Fruit fly (Drosophila melanogaster) whole organism, embryonic: Measurements from ENCODE around the gene GIIIspla2.

Experiments
- Bteb2 ChIP-seq: fragments of 200-800 bp; sonication (Bioruptor generic); optimal IDR thresholded peaks from 2 replicates; lab custom pipeline; 2016; ENCODE audit warnings: missing biosample characterization, missing genetic modification characterization
- CG10209 ChIP-seq: fragments of 200-800 bp; sonication (Bioruptor generic); optimal IDR thresholded peaks from 3 replicates; lab custom pipeline; 2017; ENCODE audit warnings: missing biosample characterization, mild to moderate bottlenecking, missing genetic modification characterization, missing genetic modification reagents
- CG10366 ChIP-seq: fragments of 200-800 bp; sonication (Bioruptor generic); IDR thresholded peaks from 2 replicates; pipeline ENCODE4 v1.3.6; 2022; ENCODE audit warnings: missing biosample characterization, missing genetic modification characterization
- CG10431 ChIP-seq: fragments of 200-800 bp; sonication (Bioruptor generic); optimal IDR thresholded peaks from 3 replicates; lab custom pipeline; 2018; ENCODE audit warnings: missing biosample characterization, mild to moderate bottlenecking, missing genetic modification characterization
- CG10462 ChIP-seq: fragments of 200-800 bp; sonication (Bioruptor generic); optimal IDR thresholded peaks from 2 replicates; lab custom pipeline; 2016; ENCODE audit warnings: missing biosample characterization, missing genetic modification characterization
- CG11085 ChIP-seq: fragments of 200-800 bp; sonication (Bioruptor generic); IDR thresholded peaks from 2 replicates; pipeline ENCODE4 v1.3.6; 2022; ENCODE audit warnings: missing biosample characterization, missing genetic modification characterization
- CG11696 ChIP-seq: fragments of 200-800 bp; sonication (Bioruptor generic); IDR thresholded peaks from 2 replicates; pipeline ENCODE4 v1.3.6; 2022; ENCODE audit warnings: missing biosample characterization, missing genetic modification characterization
- CG12236 ChIP-seq: fragments of 200-800 bp; sonication (Bioruptor generic); optimal IDR thresholded peaks from 2 replicates; lab custom pipeline; 2016; ENCODE audit warnings: missing biosample characterization, missing genetic modification characterization
- CG1233 ChIP-seq: fragments of 200-800 bp; sonication (Bioruptor generic); optimal IDR thresholded peaks from 4 replicates; lab custom pipeline; 2018; ENCODE audit warnings: missing biosample characterization, mild to moderate bottlenecking, missing genetic modification characterization
- CG14441 ChIP-seq: fragments of 200-800 bp; sonication (Bioruptor generic); IDR thresholded peaks from 2 replicates; pipeline ENCODE4 v1.3.6; 2022; ENCODE audit warnings: missing biosample characterization, missing genetic modification characterization
- CG14860 ChIP-seq: fragments of 200-800 bp; sonication (Bioruptor generic); IDR thresholded peaks from 3 replicates; pipeline ENCODE4 v1.3.6; 2022; ENCODE audit warnings: missing biosample characterization, missing genetic modification characterization; ENCODE audit not compliant: partially characterized antibody
- CG16779 ChIP-seq: fragments of 200-800 bp; sonication (Bioruptor generic); IDR thresholded peaks from 2 replicates; pipeline ENCODE4 v1.3.6; 2022; ENCODE audit warnings: missing biosample characterization, missing genetic modification characterization
- CG18262 ChIP-seq: fragments of 200-800 bp; optimal IDR thresholded peaks from 3 replicates; lab custom pipeline; 2019; ENCODE audit warnings: missing biosample characterization, mild to moderate bottlenecking, missing genetic modification characterization, moderate library complexity
- CG2199 ChIP-seq: fragments of 200-800 bp; sonication (Bioruptor generic); IDR thresholded peaks from 3 replicates; pipeline ENCODE4 v1.3.6; 2022; ENCODE audit warnings: missing biosample characterization, missing genetic modification characterization
- CG2889 ChIP-seq: fragments of 200-800 bp; sonication (Bioruptor generic); IDR thresholded peaks from 3 replicates; pipeline ENCODE4 v1.3.6; 2022; ENCODE audit warnings: missing biosample characterization, missing genetic modification characterization
- CG42726 ChIP-seq: fragments of 200-800 bp; sonication (Bioruptor generic); IDR thresholded peaks from 2 replicates; pipeline ENCODE4 v1.3.6; 2022; ENCODE audit warnings: missing biosample characterization, missing genetic modification characterization; ENCODE audit not compliant: partially characterized antibody
- CG4617 ChIP-seq: fragments of 200-800 bp; sonication (Bioruptor generic); optimal IDR thresholded peaks from 3 replicates; lab custom pipeline; 2016; ENCODE audit warnings: missing biosample characterization, missing genetic modification characterization, borderline replicate concordance
- CG6683 ChIP-seq: fragments of 200-800 bp; sonication (Bioruptor generic); optimal IDR thresholded peaks from 2 replicates; lab custom pipeline; 2017; ENCODE audit warnings: missing biosample characterization, mild to moderate bottlenecking, missing genetic modification characterization, missing genetic modification reagents
- CG8388 ChIP-seq: fragments of 200-800 bp; sonication (Bioruptor generic); optimal IDR thresholded peaks from 2 replicates; lab custom pipeline; 2019; ENCODE audit warnings: missing biosample characterization, mild to moderate bottlenecking, missing genetic modification characterization, moderate library complexity
- CTCF ChIP-seq: fragments of 200-800 bp; sonication (Bioruptor generic); optimal IDR thresholded peaks from 2 replicates; lab custom pipeline; 2017; ENCODE audit warnings: missing biosample characterization, mild to moderate bottlenecking, missing genetic modification characterization, moderate library complexity
- Chrac-16 ChIP-seq: fragments of 200-800 bp; sonication (Bioruptor generic); optimal IDR thresholded peaks from 3 replicates; lab custom pipeline; 2016; ENCODE audit warnings: missing biosample characterization, missing genetic modification characterization
- Dll ChIP-seq: fragments of 200-800 bp; sonication (Bioruptor generic); IDR thresholded peaks from 4 replicates; pipeline ENCODE4 v1.3.6; 2022; ENCODE audit warnings: missing biosample characterization, missing genetic modification characterization; ENCODE audit not compliant: partially characterized antibody
- E2f1 ChIP-seq: fragments of 200-800 bp; sonication (Bioruptor generic); IDR thresholded peaks from 2 replicates; pipeline ENCODE4 v1.3.6; 2022; ENCODE audit warnings: missing biosample characterization, missing genetic modification characterization
- Gsc ChIP-seq: fragments of 200-800 bp; sonication (Bioruptor generic); IDR thresholded peaks from 2 replicates; pipeline ENCODE4 v1.3.6; 2022; ENCODE audit warnings: missing biosample characterization, missing genetic modification characterization
- Hand ChIP-seq: fragments of 200-800 bp; sonication (Bioruptor generic); optimal IDR thresholded peaks from 2 replicates; lab custom pipeline; 2017; ENCODE audit warnings: mild to moderate bottlenecking, missing biosample characterization, missing genetic modification reagents, missing genetic modification characterization
- Hmx ChIP-seq: fragments of 200-800 bp; sonication (Bioruptor generic); optimal IDR thresholded peaks from 2 replicates; lab custom pipeline; 2016; ENCODE audit warnings: missing biosample characterization, missing genetic modification characterization
- MBD-R2 ChIP-seq: fragments of 200-800 bp; sonication (Bioruptor generic); IDR thresholded peaks from 2 replicates; pipeline ENCODE4 v1.3.6; 2022; ENCODE audit warnings: missing biosample characterization, missing genetic modification characterization
- Myb ChIP-seq: fragments of 200-800 bp; sonication (Bioruptor generic); optimal IDR thresholded peaks from 2 replicates; lab custom pipeline; 2016; ENCODE audit warnings: missing biosample characterization, missing genetic modification characterization
- Sin3A ChIP-seq: fragments of >200 bp; optimal IDR thresholded peaks from 2 replicates; lab custom pipeline; 2018
- Vsx1 ChIP-seq: fragments of 200-800 bp; sonication (Bioruptor generic); optimal IDR thresholded peaks from 2 replicates; lab custom pipeline; 2017; ENCODE audit warnings: missing biosample characterization, mild to moderate bottlenecking, missing genetic modification characterization, missing genetic modification reagents
- ash1 ChIP-seq: fragments of 200-800 bp; sonication (Bioruptor generic); optimal IDR thresholded peaks from 2 replicates; lab custom pipeline; 2018; ENCODE audit warnings: missing biosample characterization, mild to moderate bottlenecking, missing genetic modification characterization
- bigmax ChIP-seq: fragments of 200-800 bp; sonication (Bioruptor generic); optimal IDR thresholded peaks from 2 replicates; lab custom pipeline; 2018; ENCODE audit warnings: missing biosample characterization, mild to moderate bottlenecking, missing genetic modification characterization
- corto ChIP-seq: fragments of 200-800 bp; sonication (Bioruptor generic); optimal IDR thresholded peaks from 2 replicates; lab custom pipeline; 2016; ENCODE audit warnings: missing biosample characterization, mild to moderate bottlenecking, missing genetic modification characterization, moderate library complexity
- dimm ChIP-seq: fragments of 200-800 bp; sonication (Bioruptor generic); IDR thresholded peaks from 2 replicates; pipeline ENCODE4 v1.3.6; 2022; ENCODE audit warnings: missing biosample characterization, missing genetic modification characterization
- fd3F ChIP-seq: fragments of 200-800 bp; sonication (Bioruptor generic); optimal IDR thresholded peaks from 2 replicates; lab custom pipeline; 2018; ENCODE audit warnings: missing biosample characterization, mild to moderate bottlenecking, missing genetic modification characterization, moderate library complexity
- fu2 ChIP-seq: fragments of 200-800 bp; sonication (Bioruptor generic); optimal IDR thresholded peaks from 2 replicates; lab custom pipeline; 2016; ENCODE audit warnings: missing biosample characterization, missing genetic modification characterization
- gt ChIP-seq: fragments of 200-800 bp; sonication (Bioruptor generic); IDR thresholded peaks from 2 replicates; pipeline ENCODE4 v1.3.6; 2022; ENCODE audit warnings: missing biosample characterization, missing genetic modification characterization
- hb ChIP-seq: fragments of 200-800 bp; sonication (Bioruptor generic); IDR thresholded peaks from 3 replicates; pipeline ENCODE4 v1.3.6; 2022; ENCODE audit warnings: missing biosample characterization, missing genetic modification characterization; ENCODE audit not compliant: partially characterized antibody
- her ChIP-seq: fragments of 200-800 bp; sonication (Bioruptor generic); optimal IDR thresholded peaks from 2 replicates; lab custom pipeline; 2016; ENCODE audit warnings: missing biosample characterization, missing genetic modification characterization
- klu ChIP-seq: fragments of 200-800 bp; sonication (Bioruptor generic); IDR thresholded peaks from 2 replicates; pipeline ENCODE4 v1.3.6; 2022; ENCODE audit warnings: missing biosample characterization, missing genetic modification characterization
- lbe ChIP-seq: fragments of 200-800 bp; sonication (Bioruptor generic); optimal IDR thresholded peaks from 2 replicates; lab custom pipeline; 2016; ENCODE audit warnings: missing biosample characterization, mild to moderate bottlenecking, missing genetic modification characterization
- onecut ChIP-seq: fragments of 200-800 bp; sonication (Bioruptor generic); IDR thresholded peaks from 2 replicates; pipeline ENCODE4 v1.3.6; 2022; ENCODE audit warnings: missing biosample characterization, missing genetic modification characterization
- org-1 ChIP-seq: fragments of 200-800 bp; sonication (Bioruptor generic); optimal IDR thresholded peaks from 2 replicates; lab custom pipeline; 2017; ENCODE audit warnings: missing biosample characterization, missing genetic modification characterization
- pho ChIP-seq: fragments of 200-800 bp; sonication (Bioruptor generic); optimal IDR thresholded peaks from 2 replicates; lab custom pipeline; 2016; ENCODE audit warnings: missing biosample characterization, missing genetic modification characterization
- row ChIP-seq: fragments of 200-800 bp; sonication (Bioruptor generic); IDR thresholded peaks from 3 replicates; pipeline ENCODE4 v1.3.6; 2022; ENCODE audit warnings: missing biosample characterization, missing genetic modification characterization
- sens ChIP-seq: fragments of 200-800 bp; sonication (Bioruptor generic); peaks from one replicate; lab custom pipeline; 2016; ENCODE audit warnings: missing biosample characterization, missing genetic modification characterization
- sim ChIP-seq: fragments of 200-800 bp; sonication (Bioruptor generic); IDR thresholded peaks from 2 replicates; pipeline ENCODE4 v1.3.6; 2022; ENCODE audit warnings: missing biosample characterization, missing genetic modification characterization
- sima ChIP-seq: fragments of 200-800 bp; sonication (Bioruptor generic); optimal IDR thresholded peaks from 2 replicates; lab custom pipeline; 2016; ENCODE audit warnings: missing biosample characterization, missing genetic modification characterization
- sna ChIP-seq: fragments of 200-800 bp; sonication (Bioruptor generic); IDR thresholded peaks from 2 replicates; pipeline ENCODE4 v1.3.6; 2022; ENCODE audit warnings: missing biosample characterization, missing genetic modification characterization; ENCODE audit not compliant: partially characterized antibody
- tna ChIP-seq: fragments of 200-800 bp; sonication (Bioruptor generic); IDR thresholded peaks from 2 replicates; pipeline ENCODE4 v1.3.6; 2022; ENCODE audit warnings: missing biosample characterization, missing genetic modification characterization; ENCODE audit not compliant: partially characterized antibody
- ttk ChIP-seq: fragments of 200-800 bp; sonication (Bioruptor generic); IDR thresholded peaks from 2 replicates; pipeline ENCODE4 v2.1.2; 2022; ENCODE audit warnings: missing biosample characterization, missing genetic modification characterization
- twi ChIP-seq: fragments of 200-800 bp; optimal IDR thresholded peaks from 2 replicates; lab custom pipeline; 2019; ENCODE audit warnings: missing biosample characterization, mild to moderate bottlenecking, missing genetic modification characterization, moderate library complexity

The GIIIspla2 gene

DNA sequence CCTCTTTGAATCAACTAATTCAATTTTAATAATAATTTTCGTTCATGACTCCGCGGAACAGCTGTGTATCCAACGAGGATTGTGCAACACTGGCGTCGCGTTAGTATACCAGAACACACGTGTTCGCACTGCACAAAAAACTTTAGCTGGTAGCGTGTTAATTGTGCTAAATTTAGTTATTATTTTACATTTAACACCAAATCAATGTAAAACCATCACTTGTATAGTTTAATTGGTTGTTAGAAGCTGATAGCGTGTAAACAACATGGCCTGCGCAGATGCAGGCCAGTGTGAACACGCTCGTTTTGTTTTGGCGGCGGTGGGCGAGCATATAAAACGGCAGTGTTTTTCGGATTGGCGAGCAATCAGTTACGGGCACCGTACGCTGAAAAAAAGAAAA lies at the start of gene GIIIspla2, which contains the start of gene Traf6 (continued):
- TF ChIP-seq CG16779: peak; percentile 24; the same call in 1 of the 2 replicates
- TF ChIP-seq bigmax (GFP tag; lab: Kevin White, UChicago): no peak
- peak; percentile 37; the same call in 1 of the 2 replicates for TF ChIP-seq Gsc
- TF ChIP-seq CG1233: peak; percentile 70
- peak; percentile 46; the same call in 1 of the 4 replicates for TF ChIP-seq Dll (GFP tag; lab: Robert Waterston, UW)
- no peak for TF ChIP-seq CG42726 (GFP tag; lab: Robert Waterston, UW)
- TF ChIP-seq Bteb2 (GFP tag; lab: Kevin White, UChicago): peak; percentile 70
- TF ChIP-seq sna: 0 out of 2 replicates have a peak, but pooled peaks have one; percentile 40
- peak; percentile 95 for TF ChIP-seq MBD-R2 (GFP tag; lab: Robert Waterston, UW)
- TF ChIP-seq CG6683: peak; percentile 36
- TF ChIP-seq twi (tag; lab: Kevin White, UChicago): peak; percentile 63
- TF ChIP-seq CG18262 (tag; lab: Kevin White, UChicago): peak; percentile 86
- TF ChIP-seq CG2889 (GFP tag; lab: Robert Waterston, UW): 0 out of 3 replicates have a peak, but pooled peaks have one; percentile 42
- peak; percentile 40; the same call in 1 of the 2 replicates for TF ChIP-seq onecut (GFP tag; lab: Robert Waterston, UW)
- peak; percentile 69 for TF ChIP-seq CG11085 (GFP tag; lab: Robert Waterston, UW)
- TF ChIP-seq CG14441 (GFP tag; lab: Robert Waterston, UW): peak; percentile 78
- TF ChIP-seq CG2199 (GFP tag; lab: Robert Waterston, UW): peak; percentile 68; the same call in 1 of the 3 replicates
- peak; percentile 33 for TF ChIP-seq Hand (GFP tag; lab: Kevin White, UChicago)
- peak; percentile 48 for TF ChIP-seq her (GFP tag; lab: Kevin White, UChicago)
- TF ChIP-seq CG10431: no peak
- TF ChIP-seq lbe (GFP tag; lab: Kevin White, UChicago): peak; percentile 60
- no peak for TF ChIP-seq Vsx1 (GFP tag; lab: Kevin White, UChicago)
- TF ChIP-seq corto (GFP tag; lab: Kevin White, UChicago): no peak
- TF ChIP-seq fu2 (GFP tag; lab: Kevin White, UChicago): peak; percentile 78
- TF ChIP-seq ttk (GFP tag; lab: Robert Waterston, UW): peak; percentile 61
- TF ChIP-seq sima: no peak
- TF ChIP-seq sens (GFP tag; lab: Kevin White, UChicago): peak; percentile 95
- peak; percentile 30; the same call in 1 of the 2 replicates for TF ChIP-seq CG11696 (GFP tag; lab: Robert Waterston, UW)
- peak; percentile 60 for TF ChIP-seq Chrac-16 (GFP tag; lab: Kevin White, UChicago)
- no peak for TF ChIP-seq hb (GFP tag; lab: Robert Waterston, UW)
- peak; percentile 72 for TF ChIP-seq CG10209
- TF ChIP-seq CTCF (GFP tag; lab: Kevin White, UChicago): peak; percentile 20
- TF ChIP-seq CG4617 (GFP tag; lab: Kevin White, UChicago): peak; percentile 57
- peak; percentile 79 for TF ChIP-seq CG8388 (GFP tag; lab: Kevin White, UChicago)
- TF ChIP-seq row (GFP tag; lab: Robert Waterston, UW): peak; percentile 93
- TF ChIP-seq fd3F (GFP tag; lab: Kevin White, UChicago): peak; percentile 66
- TF ChIP-seq sim: 0 out of 2 replicates have a peak, but pooled peaks have one; percentile 48
- peak; percentile 63 for TF ChIP-seq Myb (GFP tag; lab: Kevin White, UChicago)
- TF ChIP-seq ash1: no peak
- TF ChIP-seq CG10462 (GFP tag; lab: Kevin White, UChicago): no peak
- no peak for TF ChIP-seq tna (GFP tag; lab: Robert Waterston, UW)
- no peak for TF ChIP-seq Hmx (GFP tag; lab: Kevin White, UChicago)
- peak; percentile 76 for TF ChIP-seq CG10366 (GFP tag; lab: Robert Waterston, UW)
- no peak for TF ChIP-seq dimm (GFP tag; lab: Robert Waterston, UW)
- no peak for TF ChIP-seq CG14860 (GFP tag; lab: Robert Waterston, UW)
- TF ChIP-seq E2f1 (GFP tag; lab: Robert Waterston, UW): peak; percentile 81
- peak; percentile 77 for TF ChIP-seq pho (GFP tag; lab: Kevin White, UChicago)
- TF ChIP-seq klu (GFP tag; lab: Robert Waterston, UW): peak; percentile 79
- TF ChIP-seq gt (GFP tag; lab: Robert Waterston, UW): peak; percentile 59; the same call in 1 of the 2 replicates
- TF ChIP-seq Sin3A (lab: Kevin White, UChicago): peak; percentile 75
- TF ChIP-seq CG12236 (GFP tag; lab: Kevin White, UChicago): peak; percentile 11
- peak; percentile 62 for TF ChIP-seq org-1 (GFP tag; lab: Kevin White, UChicago)
